Fruit fly (Drosophila melanogaster): ENCODE results near the gene CG5290.

CG5290 gene

DNA sequence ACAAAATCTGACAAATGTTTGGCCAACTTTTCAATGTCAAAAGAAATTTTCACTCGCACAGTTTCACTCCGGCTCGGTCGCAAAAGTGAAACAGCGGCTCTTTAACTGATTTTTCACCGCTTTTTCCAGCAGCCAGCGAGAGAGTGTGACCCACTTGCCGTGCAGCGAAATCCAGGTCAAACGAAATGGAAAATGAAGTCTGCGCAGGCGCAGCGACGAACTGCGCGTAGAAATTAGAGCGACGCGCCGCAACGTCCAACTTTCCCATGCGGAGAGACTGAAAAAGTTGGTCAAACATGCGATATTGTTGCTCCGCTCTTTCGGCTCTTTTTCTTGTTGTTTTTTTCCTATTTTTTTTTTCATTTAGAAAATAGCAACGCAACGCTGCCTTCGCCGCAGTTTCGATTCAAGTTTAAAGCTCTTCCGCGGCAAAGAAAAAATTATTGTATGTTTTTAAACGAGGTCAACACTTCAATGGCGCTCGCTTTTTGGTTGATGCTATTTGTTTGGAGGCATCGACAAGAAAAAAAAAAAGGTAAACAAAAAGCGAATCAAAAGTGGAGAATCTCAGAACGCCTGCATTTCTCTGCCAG, 48.0 kb upstream of the CG5290 start:
- TF ChIP-seq brk (GFP tag; optimal IDR thresholded peaks at IDR 0.05) (peak; percentile 5), CG9705 (GFP tag; optimal IDR thresholded peaks at IDR 0.05) (no peak)

DNA sequence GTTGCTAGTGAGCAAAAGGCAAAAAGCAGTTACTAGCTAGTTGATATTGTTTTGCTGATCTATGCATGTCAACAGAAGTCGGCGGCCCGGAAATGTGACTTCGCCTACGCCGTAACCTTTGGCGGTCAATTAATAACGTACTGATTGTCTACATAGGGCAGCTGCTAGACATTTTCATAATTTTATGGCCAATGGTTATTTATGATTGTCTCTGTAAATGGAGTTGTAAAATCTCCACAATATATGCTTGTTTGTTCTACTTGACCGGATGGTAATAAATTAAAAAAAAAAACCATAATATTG, 46.6 kb upstream of the CG5290 start:
- TF ChIP-seq usp (GFP tag; optimal IDR thresholded peaks at IDR 0.05), result no peak
- TF ChIP-seq fru (GFP tag; optimal IDR thresholded peaks at IDR 0.05), result no peak

DNA sequence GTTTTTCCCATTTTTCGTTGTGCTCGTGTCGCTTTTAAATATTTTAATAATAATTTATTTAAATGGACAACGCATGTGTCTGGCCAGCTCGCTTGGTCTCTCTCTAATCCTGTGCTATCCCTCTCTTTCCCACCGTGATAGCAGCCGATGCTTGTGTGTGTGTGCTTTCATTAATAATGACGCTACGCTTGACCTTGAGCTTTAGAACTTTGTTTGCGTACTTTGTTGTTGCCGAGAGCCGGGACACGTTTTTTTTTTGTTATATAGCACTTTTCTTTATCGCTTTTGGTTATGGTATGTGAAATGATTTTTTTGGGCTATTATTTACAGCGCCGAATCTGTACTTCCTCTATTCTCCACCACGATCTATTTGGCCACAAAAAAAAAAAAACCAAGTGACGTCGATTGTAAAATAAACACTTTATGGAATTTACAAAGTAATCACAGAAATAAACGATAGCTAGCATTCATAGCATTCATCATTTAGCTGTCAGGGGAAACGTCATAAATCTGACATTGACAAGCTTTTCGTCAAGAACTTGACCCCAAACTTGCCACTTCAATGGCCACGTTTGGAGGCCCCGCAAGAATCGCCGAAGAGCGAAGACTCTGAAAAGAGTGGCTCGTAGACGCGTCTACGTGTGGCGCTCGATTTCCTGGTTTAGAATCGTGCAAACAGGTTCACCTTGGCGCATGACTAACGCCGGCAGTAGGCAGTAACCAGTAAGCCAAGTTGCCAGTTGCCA, 46.0 kb upstream of the CG5290 start:
- peak; percentile 4 for TF ChIP-seq Rel (GFP tag; optimal IDR thresholded peaks at IDR 0.05)
- peak; percentile 21 for TF ChIP-seq Rel (tag; optimal IDR thresholded peaks at IDR 0.05)
- TF ChIP-seq Myc (optimal IDR thresholded peaks at IDR 0.05), result no peak
- peak; percentile 13 for TF ChIP-seq Hr83 (GFP tag; optimal IDR thresholded peaks at IDR 0.05; ENCODE audit: poor library complexity, severe bottlenecking)

DNA sequence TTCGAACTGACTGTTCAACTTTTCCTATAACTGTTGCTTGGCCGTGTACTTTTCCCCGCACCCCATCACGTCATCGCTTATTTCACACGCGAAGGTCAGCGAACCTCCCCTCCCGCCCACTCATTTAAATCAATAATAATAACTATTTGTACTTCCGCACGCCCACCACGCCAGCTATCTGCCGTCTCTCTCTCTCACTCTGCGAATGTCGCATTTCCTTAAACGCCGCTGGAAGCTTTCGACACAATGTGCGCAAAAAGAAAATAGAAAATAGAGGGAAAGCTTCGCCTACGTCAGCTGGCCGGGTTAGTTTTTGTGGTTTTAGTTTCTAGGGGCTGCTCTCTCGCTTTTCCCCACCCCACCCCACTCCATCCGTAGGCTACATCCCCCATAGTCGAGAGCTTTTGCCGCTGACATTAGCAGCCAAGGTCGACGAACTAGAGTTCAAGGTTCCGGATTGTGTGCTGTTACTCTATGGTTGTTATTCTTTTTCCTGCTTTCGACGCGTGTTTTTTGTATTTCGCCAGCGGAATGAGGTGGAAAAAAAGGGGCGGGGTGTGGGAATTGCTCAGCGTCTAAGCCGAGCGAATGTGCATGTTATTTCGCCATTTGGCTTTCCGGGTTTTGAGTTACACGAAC, 44.1 kb upstream of the CG5290 start:
- TF ChIP-seq Hnf4 (GFP tag; optimal IDR thresholded peaks at IDR 0.05), result no peak
- no peak for TF ChIP-seq lola (GFP tag; optimal IDR thresholded peaks at IDR 0.05)

DNA sequence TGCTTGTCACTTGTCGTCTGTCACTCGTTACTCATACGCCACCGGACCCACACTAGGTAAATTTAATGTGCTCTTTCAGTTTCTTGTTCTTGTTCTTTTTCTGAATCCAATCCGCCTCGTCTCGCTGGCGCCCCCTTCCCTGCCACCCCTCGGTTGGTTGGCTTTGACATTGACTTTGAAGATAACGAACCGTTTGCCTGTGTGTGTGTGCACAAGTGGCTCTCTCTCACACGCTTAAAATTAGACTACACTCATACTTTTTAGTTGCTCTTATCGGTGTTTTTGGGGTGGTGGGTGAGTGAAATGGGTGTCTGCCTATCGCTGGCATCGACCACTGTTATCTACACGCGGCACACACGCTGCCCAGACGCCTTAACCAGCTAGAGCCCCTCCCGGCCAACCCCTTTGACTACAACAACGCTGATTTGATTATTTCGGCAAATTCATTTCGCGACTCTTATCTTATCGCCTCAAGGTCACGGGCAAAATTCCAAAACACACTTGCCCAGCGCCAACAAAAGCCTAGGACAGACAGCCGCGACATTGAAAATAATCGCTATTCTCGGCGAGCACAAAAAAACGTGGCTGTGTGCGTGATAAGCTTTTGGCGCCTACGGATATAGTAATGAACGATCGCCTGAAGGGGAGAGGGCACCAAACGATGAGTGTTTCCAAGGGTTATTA, 37.9 kb upstream of the CG5290 start:
- TF ChIP-seq foxo (GFP tag; optimal IDR thresholded peaks at IDR 0.05) (peak in 1 of 2 experiments; percentile 42), Mio (GFP tag; optimal IDR thresholded peaks at IDR 0.05) (no peak), br (GFP tag; optimal IDR thresholded peaks at IDR 0.05) (peak; percentile 50), Jra (GFP tag; optimal IDR thresholded peaks at IDR 0.05) (peak; percentile 45), Hr83 (GFP tag; optimal IDR thresholded peaks at IDR 0.05; ENCODE audit: poor library complexity, severe bottlenecking) (peak; percentile 45), h (GFP tag; optimal IDR thresholded peaks at IDR 0.05) (peak; percentile 92), Hr78 (GFP tag; optimal IDR thresholded peaks at IDR 0.05) (no peak), rgr (GFP tag; optimal IDR thresholded peaks at IDR 0.05) (peak; percentile 7), pan (optimal IDR thresholded peaks at IDR 0.05) (no peak), Vsx2 (GFP tag; optimal IDR thresholded peaks at IDR 0.05; ENCODE audit: partially characterized antibody) (no peak), Rel (GFP tag; optimal IDR thresholded peaks at IDR 0.05) (peak; percentile 49), Rel (tag; optimal IDR thresholded peaks at IDR 0.05) (peak; percentile 67)

DNA sequence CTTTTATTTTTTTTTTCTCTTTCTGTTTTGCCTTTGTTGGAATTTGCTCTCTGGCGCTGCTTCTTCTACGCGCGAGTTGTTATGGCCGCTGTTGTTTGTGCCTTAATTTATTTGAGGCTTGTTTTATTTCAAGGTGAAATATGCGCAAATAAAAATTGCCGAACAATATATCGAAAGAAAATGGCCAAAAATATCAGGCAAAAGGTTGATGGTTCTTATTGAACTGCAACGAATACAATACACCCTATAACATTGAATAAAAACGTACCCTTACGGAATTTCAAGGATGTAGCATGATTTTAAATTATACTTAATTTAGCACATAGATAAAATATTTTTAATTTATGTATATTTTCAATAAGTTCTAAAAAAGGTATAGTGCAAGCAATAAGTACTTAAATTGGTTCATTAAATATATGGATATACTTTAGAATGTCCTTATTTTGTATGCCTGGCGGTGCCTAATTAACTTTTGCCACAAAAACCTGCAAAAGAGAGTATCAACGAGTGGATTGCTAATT, 37.2 kb upstream of the CG5290 start:
- no peak for TF ChIP-seq sage (GFP tag; optimal IDR thresholded peaks at IDR 0.05)
- TF ChIP-seq Hr78 (GFP tag; optimal IDR thresholded peaks at IDR 0.05), result no peak
- TF ChIP-seq sv (GFP tag; optimal IDR thresholded peaks at IDR 0.05), result no peak
- TF ChIP-seq Abd-B (GFP tag; optimal IDR thresholded peaks at IDR 0.05), result no peak
- no peak for TF ChIP-seq Dif (GFP tag; optimal IDR thresholded peaks at IDR 0.05; ENCODE audit: partially characterized antibody)
- TF ChIP-seq woc (GFP tag; optimal IDR thresholded peaks at IDR 0.05), result no peak
- peak; percentile 66 for TF ChIP-seq brk (GFP tag; optimal IDR thresholded peaks at IDR 0.05)
- no peak for TF ChIP-seq ey (GFP tag; optimal IDR thresholded peaks at IDR 0.05)
- no peak for TF ChIP-seq fru (GFP tag; optimal IDR thresholded peaks at IDR 0.05)
- TF ChIP-seq Mio (GFP tag; optimal IDR thresholded peaks at IDR 0.05), result no peak
- TF ChIP-seq Hnf4 (GFP tag; optimal IDR thresholded peaks at IDR 0.05), result peak; percentile 39
- TF ChIP-seq foxo (GFP tag; optimal IDR thresholded peaks at IDR 0.05), result peak in 1 of 2 experiments; percentile 41
- no peak for TF ChIP-seq rgr (GFP tag; optimal IDR thresholded peaks at IDR 0.05)
- TF ChIP-seq usp (GFP tag; optimal IDR thresholded peaks at IDR 0.05), result no peak
- no peak for TF ChIP-seq lola (GFP tag; optimal IDR thresholded peaks at IDR 0.05)
- TF ChIP-seq N (GFP tag; optimal IDR thresholded peaks at IDR 0.05), result no peak
- TF ChIP-seq dl (GFP tag; optimal IDR thresholded peaks at IDR 0.05; ENCODE audit: insufficient read depth in 1 of 2, partially characterized antibody in 2 of 2), result no peak
- no peak for TF ChIP-seq pan (optimal IDR thresholded peaks at IDR 0.05)
- TF ChIP-seq CrebA (GFP tag; optimal IDR thresholded peaks at IDR 0.05; ENCODE audit: borderline replicate concordance), result peak; percentile 31
- TF ChIP-seq Jra (GFP tag; optimal IDR thresholded peaks at IDR 0.05), result no peak
- peak; percentile 9 for TF ChIP-seq OdsH (GFP tag; optimal IDR thresholded peaks at IDR 0.05)
- no peak for TF ChIP-seq Dfd (GFP tag; optimal IDR thresholded peaks at IDR 0.05)
- TF ChIP-seq br (GFP tag; optimal IDR thresholded peaks at IDR 0.05), result no peak
- no peak for TF ChIP-seq Vsx2 (GFP tag; optimal IDR thresholded peaks at IDR 0.05; ENCODE audit: partially characterized antibody)
- no peak for TF ChIP-seq Myc (optimal IDR thresholded peaks at IDR 0.05)
- TF ChIP-seq psq (GFP tag; optimal IDR thresholded peaks at IDR 0.05), result peak; percentile 11
- TF ChIP-seq CG9705 (GFP tag; optimal IDR thresholded peaks at IDR 0.05), result no peak
- no peak for TF ChIP-seq dmrt93B (GFP tag; optimal IDR thresholded peaks at IDR 0.05)
- no peak for TF ChIP-seq Rel (GFP tag; optimal IDR thresholded peaks at IDR 0.05)
- no peak for TF ChIP-seq Rel (tag; optimal IDR thresholded peaks at IDR 0.05)
- no peak for TF ChIP-seq CG32264 (GFP tag; optimal IDR thresholded peaks at IDR 0.05)
- no peak for TF ChIP-seq Sp1 (GFP tag; optimal IDR thresholded peaks at IDR 0.05)
- TF ChIP-seq h (GFP tag; optimal IDR thresholded peaks at IDR 0.05), result peak; percentile 15
